Worm (Caenorhabditis elegans) whole organism, L1 larva: ENCODE data around the gene sru-31.

Experiments used
- aha-1 ChIP-seq: fragments of 150-350 bp; optimal IDR thresholded peaks from 2 replicates; lab custom pipeline; 2014; ENCODE audit warnings: missing biosample characterization, missing genetic modification characterization
- aly-2 ChIP-seq: fragments of 150-350 bp; optimal IDR thresholded peaks from 2 replicates; lab custom pipeline; 2014; ENCODE audit warnings: missing biosample characterization, missing genetic modification characterization
- blmp-1 ChIP-seq: fragments of 150-350 bp; optimal IDR thresholded peaks from 2 replicates; lab custom pipeline; 2014; ENCODE audit warnings: missing biosample characterization, missing genetic modification characterization
- elt-2 ChIP-seq: sonication (generic microtip); optimal IDR thresholded peaks from 2 replicates; lab custom pipeline; 2016; ENCODE audit warnings: missing genetic modification characterization, mild to moderate bottlenecking, inconsistent platforms, missing compliant biosample characterization, missing genetic modification reagents
- elt-3 ChIP-seq, 6 experiments: fragments of 150-350 bp in 1 of 6; sonication (generic microtip); optimal IDR thresholded peaks; 2 replicates each; lab custom pipeline; 2017 to 2018; ENCODE audit warnings: missing biosample characterization in 6 of 6, missing genetic modification characterization in 6 of 6, inconsistent platforms in 1 of 6
- lin-13 ChIP-seq: fragments of 150-350 bp; optimal IDR thresholded peaks from 2 replicates; lab custom pipeline; 2014; ENCODE audit warnings: missing biosample characterization, missing genetic modification reagents, missing genetic modification characterization
- nhr-19 ChIP-seq: fragments of 200-800 bp; sonication (Bioruptor generic); conservative IDR thresholded peaks from 2 replicates; pipeline ENCODE4 v1.3.6; 2022; ENCODE audit warnings: missing genetic modification characterization, missing compliant biosample characterization
- snu-23 ChIP-seq: sonication (generic microtip); optimal IDR thresholded peaks from 2 replicates; lab custom pipeline; 2016; ENCODE audit warnings: missing genetic modification characterization, missing compliant biosample characterization
- tbx-2 ChIP-seq: sonication (generic microtip); optimal IDR thresholded peaks from 2 replicates; lab custom pipeline; 2016; ENCODE audit warnings: missing genetic modification characterization, missing compliant biosample characterization
- unc-130 ChIP-seq: fragments of 150-350 bp; optimal IDR thresholded peaks from 2 replicates; lab custom pipeline; 2017; ENCODE audit warnings: missing biosample characterization, missing genetic modification characterization, inconsistent platforms
- zag-1 ChIP-seq: fragments of 150-350 bp; optimal IDR thresholded peaks from 2 replicates; lab custom pipeline; 2014; ENCODE audit warnings: missing biosample characterization, missing genetic modification characterization
- ztf-4 ChIP-seq: fragments of 150-350 bp; optimal IDR thresholded peaks from 2 replicates; lab custom pipeline; 2014; ENCODE audit warnings: missing biosample characterization, missing genetic modification characterization

DNA sequence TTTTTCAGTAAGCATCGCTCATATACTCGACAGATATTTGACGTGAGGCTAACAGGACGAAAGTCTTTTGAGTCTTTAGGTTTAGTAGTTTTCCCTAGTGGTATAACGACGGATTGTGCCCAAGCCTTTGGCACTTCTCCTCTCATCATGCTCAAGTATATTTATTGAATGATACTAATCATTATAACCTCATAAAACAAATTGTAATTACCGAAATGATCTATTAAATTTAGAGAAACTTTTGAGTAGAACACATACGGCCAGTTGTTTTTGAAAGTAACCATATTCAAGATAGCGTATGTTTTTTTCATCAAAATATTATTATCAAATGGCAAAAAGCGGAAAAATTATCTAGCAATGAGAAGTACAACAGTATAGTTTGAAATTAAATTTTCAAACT, 45.2 kb upstream of the sru-31 start:
- no peak for TF ChIP-seq ztf-4 (tag; lab: Kevin White, UChicago)
- no peak for TF ChIP-seq nhr-19
- no peak for TF ChIP-seq unc-130 (tag; lab: Kevin White, UChicago)
- no peak for TF ChIP-seq zag-1 (tag; lab: Kevin White, UChicago)
- no peak for TF ChIP-seq blmp-1 (tag; lab: Kevin White, UChicago)
- no peak for TF ChIP-seq lin-13 (GFP tag; lab: Kevin White, UChicago)
- TF ChIP-seq elt-2 (tag; lab: Kevin White, UChicago): no peak
- no peak for TF ChIP-seq aly-2
- no peak for TF ChIP-seq aha-1 (tag; lab: Kevin White, UChicago)
- TF ChIP-seq elt-3 (tag; optimal IDR thresholded peaks at IDR 0.05; lab: Kevin White, UChicago): no peak
- no peak for TF ChIP-seq tbx-2 (tag; lab: Kevin White, UChicago)
- TF ChIP-seq snu-23 (GFP tag; lab: Kevin White, UChicago): no peak
